Fruit fly (Drosophila melanogaster) whole organism, pupa: ENCODE results near the gene CG14439.

ENCODE experiments used
- CG10348 ChIP-seq: fragments of 200-800 bp; sonication (Bioruptor generic); IDR thresholded peaks from 2 replicates; pipeline ENCODE4 v1.3.6; 2022; ENCODE audit warnings: missing biosample characterization, missing genetic modification characterization
- CG12605 ChIP-seq: fragments of 200-800 bp; sonication (Bioruptor generic); IDR thresholded peaks from 2 replicates; pipeline ENCODE4 v1.3.6; 2022; ENCODE audit warnings: missing biosample characterization, missing genetic modification characterization
- CG13204 ChIP-seq: fragments of 200-800 bp; sonication (Bioruptor generic); optimal IDR thresholded peaks from 2 replicates; lab custom pipeline; 2018; ENCODE audit warnings: missing biosample characterization, mild to moderate bottlenecking, missing genetic modification characterization, moderate library complexity
- CG14655 ChIP-seq: fragments of 200-800 bp; sonication (Bioruptor generic); optimal IDR thresholded peaks from 3 replicates; lab custom pipeline; 2017; ENCODE audit warnings: mild to moderate bottlenecking, missing biosample characterization, missing genetic modification reagents, missing genetic modification characterization
- CG15710 ChIP-seq: fragments of 200-800 bp; sonication (Bioruptor generic); optimal IDR thresholded peaks from 2 replicates; lab custom pipeline; 2018; ENCODE audit warnings: missing biosample characterization, mild to moderate bottlenecking, missing genetic modification characterization, moderate library complexity
- CG17806 ChIP-seq: fragments of 200-800 bp; sonication (Bioruptor generic); optimal IDR thresholded peaks from 2 replicates; lab custom pipeline; 2018; ENCODE audit warnings: missing biosample characterization, mild to moderate bottlenecking, missing genetic modification characterization, moderate library complexity
- CG32121 ChIP-seq: fragments of 200-800 bp; sonication (Bioruptor generic); IDR thresholded peaks from 2 replicates; pipeline ENCODE4 v1.3.6; 2022; ENCODE audit warnings: missing biosample characterization, missing genetic modification characterization
- CG34367 ChIP-seq: fragments of 200-800 bp; sonication (Bioruptor generic); optimal IDR thresholded peaks from 2 replicates; lab custom pipeline; 2018; ENCODE audit warnings: missing biosample characterization, mild to moderate bottlenecking, missing genetic modification characterization
- CG4496 ChIP-seq: fragments of 200-800 bp; sonication (Bioruptor generic); IDR thresholded peaks from 3 replicates; pipeline ENCODE4 v1.3.6; 2022; ENCODE audit warnings: missing biosample characterization, missing genetic modification characterization
- CG8159 ChIP-seq: fragments of 200-800 bp; sonication (Bioruptor generic); optimal IDR thresholded peaks from 3 replicates; lab custom pipeline; 2018; ENCODE audit warnings: missing biosample characterization, mild to moderate bottlenecking, missing genetic modification characterization, moderate library complexity
- CG8301 ChIP-seq: fragments of 200-800 bp; sonication (Bioruptor generic); optimal IDR thresholded peaks from 2 replicates; lab custom pipeline; 2018; ENCODE audit warnings: missing biosample characterization, mild to moderate bottlenecking, missing genetic modification characterization
- CG9948 ChIP-seq: fragments of 200-800 bp; sonication (Bioruptor generic); optimal IDR thresholded peaks from 2 replicates; lab custom pipeline; 2018; ENCODE audit warnings: missing biosample characterization, mild to moderate bottlenecking, missing genetic modification characterization, moderate library complexity
- D1 ChIP-seq: fragments of 200-800 bp; sonication (Bioruptor generic); optimal IDR thresholded peaks from 2 replicates; lab custom pipeline; 2018; ENCODE audit warnings: missing biosample characterization, mild to moderate bottlenecking, missing genetic modification characterization, moderate library complexity
- EcR ChIP-seq: fragments of 200-800 bp; sonication (Bioruptor generic); optimal IDR thresholded peaks from 3 replicates; lab custom pipeline; 2019; ENCODE audit warnings: missing biosample characterization, missing genetic modification characterization, mild to moderate bottlenecking, moderate library complexity, missing genetic modification reagents
- Ets98B ChIP-seq: fragments of 200-800 bp; sonication (Bioruptor generic); IDR thresholded peaks from 2 replicates; pipeline ENCODE4 v1.3.6; 2022; ENCODE audit warnings: missing biosample characterization, missing genetic modification characterization
- Pif1A ChIP-seq: fragments of 200-800 bp; sonication (Bioruptor generic); optimal IDR thresholded peaks from 3 replicates; lab custom pipeline; 2016; ENCODE audit warnings: missing biosample characterization, missing genetic modification characterization
- Pif1B ChIP-seq: fragments of 200-800 bp; sonication (Bioruptor generic); optimal IDR thresholded peaks from 3 replicates; lab custom pipeline; 2016; ENCODE audit warnings: missing biosample characterization, missing genetic modification characterization
- Snoo ChIP-seq: fragments of 200-800 bp; sonication (Bioruptor generic); optimal IDR thresholded peaks from 3 replicates; lab custom pipeline; 2017; ENCODE audit warnings: missing biosample characterization, mild to moderate bottlenecking, missing genetic modification characterization, inconsistent platforms
- fd96Ca ChIP-seq: fragments of 200-800 bp; sonication (Bioruptor generic); IDR thresholded peaks from 3 replicates; pipeline ENCODE4 v1.3.6; 2022; ENCODE audit warnings: missing biosample characterization, missing genetic modification characterization
- gl ChIP-seq: fragments of 200-800 bp; sonication (Bioruptor generic); optimal IDR thresholded peaks from 2 replicates; lab custom pipeline; 2018; ENCODE audit warnings: missing biosample characterization, mild to moderate bottlenecking, missing genetic modification characterization
- rn ChIP-seq: fragments of 200-800 bp; sonication (Bioruptor generic); IDR thresholded peaks from 2 replicates; pipeline ENCODE4 v1.3.6; 2022; ENCODE audit warnings: missing biosample characterization, missing genetic modification characterization

The CG14439 gene

DNA sequence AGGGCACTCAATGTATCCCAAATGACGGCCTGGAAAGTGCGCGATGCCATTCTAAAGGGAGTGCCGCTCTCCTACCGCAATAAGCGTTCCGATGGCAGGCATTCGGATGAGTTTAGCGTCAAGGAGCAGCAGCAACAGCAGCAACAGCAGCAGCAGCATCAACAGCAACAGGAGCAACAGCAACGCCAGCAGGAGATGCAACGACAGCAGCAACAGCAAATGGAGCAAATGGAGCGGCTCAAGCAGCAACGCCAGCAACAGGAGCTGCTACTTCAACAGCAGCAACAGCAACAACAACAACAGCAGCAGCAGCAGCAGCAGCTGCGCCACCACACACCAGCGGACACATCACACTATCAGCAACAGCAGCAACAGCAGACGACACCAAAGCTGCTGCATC, 31.2 kb upstream of the CG14439 start:
- no peak for TF ChIP-seq rn
- TF ChIP-seq CG14655 (GFP tag; lab: Kevin White, UChicago) = no peak
- no peak for TF ChIP-seq Snoo
- TF ChIP-seq CG8159 (tag; lab: Kevin White, UChicago) = no peak
- no peak for TF ChIP-seq D1 (tag; lab: Kevin White, UChicago)
- TF ChIP-seq CG8301 (tag; lab: Kevin White, UChicago) = no peak
- TF ChIP-seq gl (tag; lab: Kevin White, UChicago) = no peak
- TF ChIP-seq CG34367 (tag; lab: Kevin White, UChicago) = no peak
- no peak for TF ChIP-seq fd96Ca
- no peak for TF ChIP-seq CG15710
- no peak for TF ChIP-seq EcR (GFP tag; lab: Kevin White, UChicago)
- TF ChIP-seq Pif1B (GFP tag; lab: Kevin White, UChicago) = no peak
- no peak for TF ChIP-seq Pif1A (GFP tag; lab: Kevin White, UChicago)
- no peak for TF ChIP-seq CG12605

DNA sequence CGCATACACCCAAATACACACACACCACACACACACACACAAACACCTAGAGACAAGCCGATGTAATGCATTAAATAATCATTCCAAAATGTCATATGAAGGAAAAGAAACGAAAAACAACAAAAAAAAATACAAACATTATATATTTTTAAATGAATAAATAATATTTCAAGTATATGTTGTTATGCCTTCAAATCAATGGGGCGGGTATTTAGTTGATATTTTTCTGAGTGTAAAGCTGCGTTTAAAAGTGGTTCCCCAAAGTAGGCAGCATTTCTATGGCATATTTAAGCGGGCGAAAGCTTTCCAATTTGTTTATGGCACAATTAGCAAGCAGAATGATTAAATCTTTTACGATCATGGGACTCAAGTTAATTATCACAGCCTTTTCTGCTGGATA, 28.1 kb upstream of the CG14439 start:
- TF ChIP-seq CG8159 (tag; lab: Kevin White, UChicago) (no peak), Ets98B (peak; percentile 37), Snoo (no peak), CG32121 (GFP tag; lab: Robert Waterston, UW) (peak; percentile 49; the same call in 1 of the 2 replicates), CG17806 (peak; percentile 25), CG8301 (tag; lab: Kevin White, UChicago) (peak; percentile 14), D1 (tag; lab: Kevin White, UChicago) (peak; percentile 7), Pif1B (GFP tag; lab: Kevin White, UChicago) (no peak), CG9948 (peak; percentile 1), CG4496 (GFP tag; lab: Robert Waterston, UW) (peak; percentile 48; the same call in 2 of the 3 replicates)

dm6 chrX:6719968-6720367, 27.4 kb upstream of the CG14439 start:
- TF ChIP-seq Pif1A (GFP tag; lab: Kevin White, UChicago) (no peak), CG8159 (tag; lab: Kevin White, UChicago) (no peak), CG12605 (no peak), fd96Ca (no peak), Pif1B (GFP tag; lab: Kevin White, UChicago) (no peak), D1 (tag; lab: Kevin White, UChicago) (no peak), CG14655 (GFP tag; lab: Kevin White, UChicago) (no peak), CG15710 (no peak), CG10348 (GFP tag; lab: Robert Waterston, UW) (no peak)

DNA sequence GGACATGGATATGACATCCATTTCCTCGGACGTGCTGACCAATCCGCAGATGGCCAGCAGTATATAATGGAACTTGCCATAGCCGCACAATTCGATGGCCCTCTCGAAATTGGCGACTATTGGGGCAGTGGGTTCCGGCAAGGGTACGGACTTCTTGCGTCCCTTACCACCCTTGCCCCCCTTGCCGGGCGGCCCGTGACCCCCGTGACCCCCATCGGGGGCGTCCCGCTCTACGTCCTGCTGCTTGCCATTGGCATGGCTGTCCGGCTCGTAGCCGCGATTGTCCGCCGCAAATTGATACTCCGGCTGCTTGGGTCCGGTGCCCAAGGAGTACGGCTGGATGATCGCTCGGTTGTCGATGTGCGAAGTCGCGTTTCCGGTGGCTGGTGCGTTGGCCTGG, 23.7 kb upstream of the CG14439 start:
- no peak for TF ChIP-seq CG13204 (GFP tag; lab: Kevin White, UChicago)
- TF ChIP-seq CG32121 (GFP tag; lab: Robert Waterston, UW) = no peak
- TF ChIP-seq Pif1B (GFP tag; lab: Kevin White, UChicago) = no peak
- TF ChIP-seq CG10348 (GFP tag; lab: Robert Waterston, UW) = no peak
- no peak for TF ChIP-seq CG15710
- no peak for TF ChIP-seq Ets98B
- no peak for TF ChIP-seq EcR (GFP tag; lab: Kevin White, UChicago)
- no peak for TF ChIP-seq CG14655 (GFP tag; lab: Kevin White, UChicago)
- no peak for TF ChIP-seq rn
- TF ChIP-seq CG9948 = no peak
- no peak for TF ChIP-seq CG17806
- TF ChIP-seq Pif1A (GFP tag; lab: Kevin White, UChicago) = no peak
- TF ChIP-seq fd96Ca = no peak
- no peak for TF ChIP-seq CG8159 (tag; lab: Kevin White, UChicago)
- no peak for TF ChIP-seq CG34367 (tag; lab: Kevin White, UChicago)
- no peak for TF ChIP-seq gl (tag; lab: Kevin White, UChicago)
- no peak for TF ChIP-seq CG4496 (GFP tag; lab: Robert Waterston, UW)
- TF ChIP-seq CG12605 = no peak
- TF ChIP-seq D1 (tag; lab: Kevin White, UChicago) = no peak

- TF ChIP-seq Pif1B (GFP tag; lab: Kevin White, UChicago) (no peak), Snoo (no peak), CG8301 (tag; lab: Kevin White, UChicago) (peak; percentile 19), rn (no peak), CG17806 (no peak), D1 (tag; lab: Kevin White, UChicago) (no peak), CG12605 (no peak), CG8159 (tag; lab: Kevin White, UChicago) (no peak), EcR (GFP tag; lab: Kevin White, UChicago) (no peak), fd96Ca (no peak), CG10348 (GFP tag; lab: Robert Waterston, UW) (no peak), Ets98B (peak; percentile 40), gl (tag; lab: Kevin White, UChicago) (no peak), CG15710 (no peak), Pif1A (GFP tag; lab: Kevin White, UChicago) (no peak), CG32121 (GFP tag; lab: Robert Waterston, UW) (no peak), CG14655 (GFP tag; lab: Kevin White, UChicago) (peak; percentile 46), CG9948 (no peak), CG34367 (tag; lab: Kevin White, UChicago) (no peak), CG13204 (GFP tag; lab: Kevin White, UChicago) (no peak), CG4496 (GFP tag; lab: Robert Waterston, UW) (peak; percentile 43; the same call in 1 of the 3 replicates)
Observed at dm6 chrX:6724904-6725505, 22.3 kb upstream of the CG14439 start.
